Worm (Caenorhabditis elegans) whole organism, L2 larva: ENCODE data around the gene F13A2.9.

Source experiments
- fos-1 ChIP-seq: fragments of 150-350 bp; optimal IDR thresholded peaks from 2 replicates; lab custom pipeline; 2014; ENCODE audit warnings: missing biosample characterization, missing genetic modification characterization
- lsy-2 ChIP-seq, 2 experiments: fragments of 150-350 bp in 1 of 2; sonication (generic microtip) in 1 of 2; optimal IDR thresholded peaks; 2 replicates each; lab custom pipeline; 2014 to 2017; ENCODE audit warnings: missing biosample characterization in 2 of 2, missing genetic modification characterization in 2 of 2
- nhr-11 ChIP-seq: fragments of 150-350 bp; optimal IDR thresholded peaks from 2 replicates; lab custom pipeline; 2014; ENCODE audit warnings: missing biosample characterization, missing genetic modification characterization
- nhr-23 ChIP-seq: fragments of 150-350 bp; optimal IDR thresholded peaks from 2 replicates; lab custom pipeline; 2014; ENCODE audit warnings: missing biosample characterization, missing genetic modification reagents, missing genetic modification characterization
- nhr-77 ChIP-seq: fragments of 150-350 bp; optimal IDR thresholded peaks from 2 replicates; lab custom pipeline; 2014; ENCODE audit warnings: missing biosample characterization, missing genetic modification characterization
- unc-62 ChIP-seq: fragments of 150-350 bp; optimal IDR thresholded peaks from 2 replicates; lab custom pipeline; 2014; ENCODE audit warnings: missing biosample characterization, missing genetic modification reagents, missing genetic modification characterization

- TF ChIP-seq lsy-2 (tag; optimal IDR thresholded peaks at IDR 0.05; lab: Kevin White, UChicago) (no peak), nhr-77 (tag; lab: Kevin White, UChicago) (no peak), nhr-11 (tag; lab: Kevin White, UChicago) (no peak), unc-62 (GFP tag; lab: Kevin White, UChicago) (no peak), nhr-23 (tag; lab: Kevin White, UChicago) (no peak), fos-1 (tag; lab: Kevin White, UChicago) (no peak)
These were observed 11.3 kb downstream of the F13A2.9 start, which contains the start of gene F32D1.7 for ce11 chrV:4375807-4376564.
